Fruit fly (Drosophila melanogaster) whole organism, prepupa: ENCODE measurements around the gene CG13720.

ENCODE experiments used
- Blimp-1 ChIP-seq: fragments of 200-800 bp; sonication (Bioruptor generic); optimal IDR thresholded peaks from 3 replicates; lab custom pipeline; 2017; ENCODE audit warnings: missing biosample characterization, missing genetic modification characterization, mild to moderate bottlenecking, moderate library complexity, missing genetic modification reagents
- CG11294 ChIP-seq: fragments of 200-800 bp; sonication (Bioruptor generic); IDR thresholded peaks from 2 replicates; pipeline ENCODE4 v1.3.6; 2022; ENCODE audit warnings: missing biosample characterization, missing genetic modification characterization
- CG11762 ChIP-seq: fragments of 200-800 bp; sonication (Bioruptor generic); optimal IDR thresholded peaks from 3 replicates; lab custom pipeline; 2016; ENCODE audit warnings: missing biosample characterization, missing genetic modification characterization; ENCODE audit not compliant: insufficient read depth
- CG15336 ChIP-seq: fragments of 200-800 bp; sonication (Bioruptor generic); IDR thresholded peaks from 2 replicates; pipeline ENCODE4 v1.3.6; 2022; ENCODE audit warnings: missing biosample characterization, missing genetic modification characterization
- CG1621 ChIP-seq: fragments of 200-800 bp; sonication (Bioruptor generic); optimal IDR thresholded peaks from 3 replicates; lab custom pipeline; 2018; ENCODE audit warnings: missing biosample characterization, mild to moderate bottlenecking, missing genetic modification characterization
- CG16779 ChIP-seq: fragments of 200-800 bp; sonication (Bioruptor generic); optimal IDR thresholded peaks from 3 replicates; lab custom pipeline; 2017; ENCODE audit warnings: missing biosample characterization, mild to moderate bottlenecking, missing genetic modification characterization
- CG3919 ChIP-seq: fragments of 200-800 bp; sonication (Bioruptor generic); optimal IDR thresholded peaks from 3 replicates; lab custom pipeline; 2016; ENCODE audit warnings: missing biosample characterization, missing genetic modification characterization
- CG6163 ChIP-seq: fragments of 200-800 bp; sonication (Bioruptor generic); IDR thresholded peaks from 3 replicates; pipeline ENCODE4 v1.3.6; 2022; ENCODE audit warnings: missing biosample characterization, missing genetic modification characterization
- CG6276 ChIP-seq: fragments of 200-800 bp; sonication (Bioruptor generic); optimal IDR thresholded peaks from 2 replicates; lab custom pipeline; 2017; ENCODE audit warnings: missing biosample characterization, mild to moderate bottlenecking, missing genetic modification characterization
- CG6792 ChIP-seq: fragments of 200-800 bp; sonication (Bioruptor generic); optimal IDR thresholded peaks from 3 replicates; lab custom pipeline; 2016; ENCODE audit warnings: missing biosample characterization, missing genetic modification characterization
- CG6808 ChIP-seq: fragments of 200-800 bp; sonication (Bioruptor generic); optimal IDR thresholded peaks from 3 replicates; lab custom pipeline; 2017; ENCODE audit warnings: missing biosample characterization, missing genetic modification characterization, mild to moderate bottlenecking, moderate library complexity, missing genetic modification reagents
- CG8119 ChIP-seq: fragments of 200-800 bp; sonication (Bioruptor generic); IDR thresholded peaks from 3 replicates; pipeline ENCODE4 v1.3.6; 2022; ENCODE audit warnings: missing biosample characterization, missing genetic modification characterization
- Eip78C ChIP-seq: fragments of 200-800 bp; sonication (Bioruptor generic); peaks from one replicate; lab custom pipeline; 2016; ENCODE audit warnings: missing biosample characterization, missing genetic modification characterization
- Gug ChIP-seq: fragments of 200-800 bp; sonication (Bioruptor generic); IDR thresholded peaks from 2 replicates; pipeline ENCODE4 v1.3.6; 2022; ENCODE audit warnings: missing biosample characterization, missing genetic modification characterization
- Hr4 ChIP-seq: fragments of 200-800 bp; sonication (Bioruptor generic); optimal IDR thresholded peaks from 3 replicates; lab custom pipeline; 2016; ENCODE audit warnings: missing biosample characterization, missing genetic modification characterization
- OdsH ChIP-seq: fragments of 200-800 bp; sonication (Bioruptor generic); optimal IDR thresholded peaks from 3 replicates; lab custom pipeline; 2016; ENCODE audit warnings: missing biosample characterization, missing genetic modification characterization
- Smox ChIP-seq: fragments of 200-800 bp; sonication (Bioruptor generic); optimal IDR thresholded peaks from 3 replicates; lab custom pipeline; 2016; ENCODE audit warnings: missing biosample characterization, missing genetic modification characterization
- Sox102F ChIP-seq: fragments of 200-800 bp; sonication (Bioruptor generic); optimal IDR thresholded peaks from 2 replicates; lab custom pipeline; 2016; ENCODE audit warnings: missing biosample characterization, mild to moderate bottlenecking, missing genetic modification characterization
- Sox15 ChIP-seq: fragments of 200-800 bp; sonication (Bioruptor generic); optimal IDR thresholded peaks from 3 replicates; lab custom pipeline; 2016; ENCODE audit warnings: missing biosample characterization, missing genetic modification characterization
- achi ChIP-seq: fragments of 200-800 bp; sonication (Bioruptor generic); optimal IDR thresholded peaks from 3 replicates; lab custom pipeline; 2016; ENCODE audit warnings: missing biosample characterization, missing genetic modification characterization
- dac ChIP-seq: fragments of 200-800 bp; sonication (Bioruptor generic); optimal IDR thresholded peaks from 2 replicates; lab custom pipeline; 2017; ENCODE audit warnings: missing biosample characterization, mild to moderate bottlenecking, missing genetic modification characterization
- dsx ChIP-seq: fragments of 200-800 bp; optimal IDR thresholded peaks from 3 replicates; lab custom pipeline; 2019; ENCODE audit warnings: missing biosample characterization, mild to moderate bottlenecking, missing genetic modification characterization, moderate library complexity; ENCODE audit not compliant: poor library complexity, severe bottlenecking
- eg ChIP-seq: fragments of 200-800 bp; sonication (Bioruptor generic); IDR thresholded peaks from 3 replicates; pipeline ENCODE4 v1.3.6; 2022; ENCODE audit warnings: missing biosample characterization, missing genetic modification characterization
- fd59A ChIP-seq: fragments of 200-800 bp; sonication (Bioruptor generic); optimal IDR thresholded peaks from 2 replicates; lab custom pipeline; 2017; ENCODE audit warnings: missing biosample characterization, mild to moderate bottlenecking, missing genetic modification characterization, missing genetic modification reagents
- fd85E ChIP-seq: fragments of 200-800 bp; sonication (Bioruptor generic); optimal IDR thresholded peaks from 3 replicates; lab custom pipeline; 2016; ENCODE audit warnings: missing biosample characterization, missing genetic modification characterization
- lz ChIP-seq: fragments of 200-800 bp; sonication (Bioruptor generic); optimal IDR thresholded peaks from 3 replicates; lab custom pipeline; 2016; ENCODE audit warnings: missing biosample characterization, missing genetic modification characterization
- net ChIP-seq: fragments of 200-800 bp; sonication (Bioruptor generic); optimal IDR thresholded peaks from 3 replicates; lab custom pipeline; 2016; ENCODE audit warnings: missing biosample characterization, missing genetic modification characterization
- spab ChIP-seq: fragments of 200-800 bp; sonication (Bioruptor generic); optimal IDR thresholded peaks from 2 replicates; lab custom pipeline; 2017; ENCODE audit warnings: missing biosample characterization, mild to moderate bottlenecking, missing genetic modification characterization, missing genetic modification reagents
- ss ChIP-seq, 2 experiments: fragments of 200-800 bp; sonication (Bioruptor generic); optimal IDR thresholded peaks; 2 replicates in 1 of 2; 3 replicates in 1 of 2; lab custom pipeline; 2017 to 2018; ENCODE audit warnings: mild to moderate bottlenecking in 2 of 2, missing biosample characterization in 2 of 2, missing genetic modification characterization in 2 of 2, moderate library complexity in 1 of 2
- svp ChIP-seq: fragments of 200-800 bp; sonication (Bioruptor generic); peaks from one replicate; lab custom pipeline; 2016; ENCODE audit warnings: missing biosample characterization, missing genetic modification characterization
- topi ChIP-seq: fragments of 200-800 bp; sonication (Bioruptor generic); optimal IDR thresholded peaks from 3 replicates; lab custom pipeline; 2016; ENCODE audit warnings: missing biosample characterization, missing genetic modification characterization

The CG13720 gene

DNA sequence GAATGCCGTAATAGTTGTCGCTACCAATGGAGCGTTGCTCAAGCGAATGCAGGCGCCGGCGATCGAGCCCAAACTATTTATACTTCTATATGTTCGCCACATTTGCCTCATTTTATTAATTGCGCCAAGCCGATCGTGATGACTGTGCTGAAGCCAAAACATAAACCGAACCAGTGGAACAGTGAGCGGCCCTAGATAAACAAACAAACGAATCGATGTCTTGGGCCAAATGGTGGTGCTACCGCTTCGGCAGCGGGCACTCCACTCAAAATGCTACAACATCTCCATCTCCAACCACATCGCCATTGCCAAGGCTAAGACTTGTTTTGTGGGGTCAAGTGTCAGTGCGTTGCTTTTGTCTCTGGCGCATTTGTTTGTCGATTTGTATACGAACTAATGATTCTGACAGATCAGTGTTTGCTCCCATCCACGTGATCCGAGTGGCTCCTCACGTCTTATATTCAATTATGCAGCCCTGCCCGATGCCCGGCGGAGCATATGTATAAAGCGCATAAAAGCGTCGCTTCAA is 36.5 kb downstream of the CG13720 start, which contains the start of gene CG15024:
TSS of gene CG15024 (minus strand) at position 51 of the 529 bp plus-strand sequence.
- TF ChIP-seq dsx (no peak), CG6792 (GFP tag; lab: Kevin White, UChicago) (no peak), topi (GFP tag; lab: Kevin White, UChicago) (no peak), fd85E (no peak)
- TF ChIP-seq, all 60 proteins: peak for 0

DNA sequence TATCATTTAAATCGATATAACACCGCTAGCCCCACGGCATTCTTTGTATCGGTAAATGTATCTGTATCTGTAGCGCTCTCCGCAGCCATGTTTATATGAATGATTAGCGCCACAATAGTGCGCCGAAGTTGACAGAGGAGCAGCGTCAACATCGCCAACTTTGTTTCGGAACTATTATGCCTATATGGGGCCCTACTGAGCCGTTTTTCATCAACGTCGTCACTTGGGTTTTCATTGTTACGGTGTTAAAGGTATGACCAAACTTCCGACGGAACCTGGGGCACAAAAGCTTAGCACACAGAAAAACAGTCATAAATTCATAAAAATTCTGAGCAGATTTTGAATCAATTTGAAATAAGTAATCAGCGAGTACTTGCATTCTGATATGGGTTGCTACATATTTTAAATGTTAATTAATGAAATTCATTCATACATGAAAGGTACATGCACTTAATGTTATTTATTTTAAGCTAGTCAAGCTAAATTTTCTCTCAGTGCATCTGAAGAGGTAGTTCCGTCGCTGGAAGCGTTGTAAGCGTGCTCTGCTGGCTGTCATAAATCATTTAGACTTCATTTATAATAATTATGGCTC is 38.8 kb downstream of the CG13720 start, which contains the start of gene CG15023:
TSS of gene CG15023 (minus strand) at position 51 of the 592 bp plus-strand sequence.
- peak; percentile 61 for TF ChIP-seq Eip78C (GFP tag; lab: Kevin White, UChicago)
- no peak for TF ChIP-seq CG15336
- no peak for TF ChIP-seq Gug (GFP tag; lab: Robert Waterston, UW)
- no peak for TF ChIP-seq svp (GFP tag; lab: Kevin White, UChicago)
- TF ChIP-seq dac (GFP tag; lab: Kevin White, UChicago) = no peak

DNA sequence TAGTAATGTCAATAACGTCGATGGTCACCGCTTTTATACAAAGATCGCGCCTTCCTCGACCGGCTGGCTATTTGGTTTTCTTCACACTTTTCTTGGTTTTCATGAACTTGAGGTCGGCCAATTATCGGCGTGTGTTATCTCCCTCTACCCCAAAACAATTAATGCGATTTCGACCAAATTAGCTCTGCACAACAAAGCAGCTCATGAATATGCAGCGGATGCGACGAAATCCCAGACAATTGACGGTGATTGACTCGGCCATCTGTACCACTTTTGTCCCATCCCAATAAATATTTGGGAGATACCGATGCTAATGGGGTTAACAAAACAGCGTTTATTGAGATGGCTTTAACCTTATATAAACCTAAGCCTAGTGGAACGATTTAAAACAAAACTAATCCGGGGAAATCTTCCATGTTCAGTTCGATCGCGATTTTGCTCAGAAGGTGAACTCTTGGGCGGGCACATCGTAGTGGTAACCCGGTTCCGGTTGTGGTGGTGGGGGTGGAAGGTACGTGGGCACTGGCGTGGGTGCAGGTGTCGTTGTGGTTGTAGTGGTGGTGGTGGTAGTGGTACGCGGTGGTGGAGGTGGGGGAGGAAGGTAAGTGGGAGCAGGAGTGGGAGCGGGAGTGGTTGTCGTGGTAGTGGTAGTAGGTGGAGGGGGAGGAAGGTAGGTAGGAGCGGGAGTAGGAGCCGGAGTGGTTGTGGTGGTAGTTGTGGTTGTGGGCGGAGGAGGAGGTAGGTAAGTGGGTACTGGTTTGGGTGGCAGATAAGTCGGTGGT is 39.8 kb downstream of the CG13720 start, which contains the start of gene CG15022:
TSS of gene CG15022 (minus strand) at position 11 of the 782 bp plus-strand sequence.
- TF ChIP-seq achi (no peak), CG6276 (no peak), Hr4 (GFP tag; lab: Kevin White, UChicago) (no peak), ss (GFP tag; optimal IDR thresholded peaks at IDR 0.05; lab: Kevin White, UChicago) (no peak), lz (GFP tag; lab: Kevin White, UChicago) (no peak), dsx (no peak), eg (no peak), CG3919 (GFP tag; lab: Kevin White, UChicago) (no peak), spab (no peak), topi (GFP tag; lab: Kevin White, UChicago) (no peak), CG8119 (GFP tag; lab: Robert Waterston, UW) (no peak), OdsH (GFP tag; lab: Kevin White, UChicago) (no peak), CG6808 (no peak), CG11762 (no peak), Eip78C (GFP tag; lab: Kevin White, UChicago) (no peak), CG11294 (GFP tag; lab: Robert Waterston, UW) (no peak), Blimp-1 (GFP tag; lab: Kevin White, UChicago) (no peak), CG6163 (no peak)

DNA sequence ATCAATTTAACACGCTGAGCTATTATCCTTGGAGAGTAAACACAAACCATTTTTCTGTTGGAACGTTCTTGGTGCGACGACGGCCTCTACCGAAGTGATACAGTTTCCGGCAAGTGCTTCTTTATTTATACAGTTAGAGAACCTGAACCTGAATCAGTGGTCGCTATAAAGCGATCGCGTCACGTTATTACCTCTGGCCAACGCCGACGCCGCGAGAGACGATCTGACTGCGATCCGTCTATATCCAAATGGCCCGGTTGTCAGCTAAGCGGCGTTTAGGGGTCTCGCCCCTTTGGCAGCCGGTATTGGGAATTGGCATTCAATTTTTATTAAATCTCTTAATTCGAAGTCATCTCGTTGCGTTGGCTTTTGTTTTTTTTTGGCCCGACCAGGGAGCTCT is 42.2 kb downstream of the CG13720 start, which contains the start of gene CG11345:
TSS of gene CG11345 (minus strand) at position 101 of the 400 bp plus-strand sequence.
- TF ChIP-seq achi (no peak), net (GFP tag; lab: Kevin White, UChicago) (no peak), topi (GFP tag; lab: Kevin White, UChicago) (no peak), ss (GFP tag; optimal IDR thresholded peaks at IDR 0.05; lab: Kevin White, UChicago) (no peak), CG16779 (tag; lab: Kevin White, UChicago) (no peak), CG1621 (tag; lab: Kevin White, UChicago) (no peak), Smox (GFP tag; lab: Kevin White, UChicago) (no peak), Eip78C (GFP tag; lab: Kevin White, UChicago) (no peak), Sox15 (no peak), CG3919 (GFP tag; lab: Kevin White, UChicago) (no peak), dac (GFP tag; lab: Kevin White, UChicago) (no peak), lz (GFP tag; lab: Kevin White, UChicago) (no peak), OdsH (GFP tag; lab: Kevin White, UChicago) (no peak), Sox102F (GFP tag; lab: Kevin White, UChicago) (no peak), fd59A (GFP tag; lab: Kevin White, UChicago) (no peak)
